Worm (Caenorhabditis elegans) whole organism, young adult: ENCODE measurements around the gene frpr-9.

Source experiments
- B0019.2 ChIP-seq: fragments of 200-800 bp; sonication (Bioruptor generic); conservative IDR thresholded peaks from 2 replicates; pipeline ENCODE4 v1.3.6; 2022; ENCODE audit warnings: missing genetic modification reagents, missing genetic modification characterization, missing compliant biosample characterization
- D2030.7 ChIP-seq: fragments of 200-800 bp; sonication (Bioruptor generic); IDR thresholded peaks from 2 replicates; pipeline ENCODE4 v1.3.6; 2022; ENCODE audit warnings: missing genetic modification reagents, missing genetic modification characterization, missing compliant biosample characterization
- F23B12.7 ChIP-seq: sonication (generic microtip); optimal IDR thresholded peaks from 2 replicates; lab custom pipeline; 2017; ENCODE audit warnings: missing genetic modification characterization, mild to moderate bottlenecking, missing compliant biosample characterization, antibody characterized with exemption, moderate library complexity; ENCODE audit not compliant: insufficient read depth
- F33H1.4 ChIP-seq: fragments of 200-800 bp; sonication (Bioruptor generic); IDR thresholded peaks from 2 replicates; pipeline ENCODE4 v1.3.6; 2022; ENCODE audit warnings: missing genetic modification reagents, missing genetic modification characterization, missing compliant biosample characterization
- F37B4.10 ChIP-seq: fragments of 200-800 bp; sonication (Bioruptor generic); IDR thresholded peaks from 2 replicates; pipeline ENCODE4 v1.3.6; 2022; ENCODE audit warnings: missing genetic modification characterization, missing compliant biosample characterization
- F39B2.1 ChIP-seq: fragments of 200-800 bp; sonication (Bioruptor generic); IDR thresholded peaks from 2 replicates; pipeline ENCODE4 v1.3.6; 2022; ENCODE audit warnings: missing genetic modification reagents, missing genetic modification characterization, missing compliant biosample characterization
- F49E8.2 ChIP-seq: sonication (generic microtip); optimal IDR thresholded peaks from 3 replicates; lab custom pipeline; 2017; ENCODE audit warnings: missing genetic modification characterization, mild to moderate bottlenecking, missing compliant biosample characterization, antibody characterized with exemption, moderate library complexity; ENCODE audit not compliant: insufficient read depth
- K12H6.12 ChIP-seq: fragments of 200-800 bp; sonication (Bioruptor generic); optimal IDR thresholded peaks from 2 replicates; lab custom pipeline; 2018; ENCODE audit warnings: mild to moderate bottlenecking, missing genetic modification characterization, missing compliant biosample characterization
- Y53G8AR.9 ChIP-seq: fragments of 200-800 bp; sonication (Bioruptor generic); conservative IDR thresholded peaks from 2 replicates; pipeline ENCODE4 v1.3.6; 2022; ENCODE audit warnings: missing genetic modification reagents, missing genetic modification characterization, missing compliant biosample characterization
- Y67H2A.10 ChIP-seq: fragments of 200-800 bp; sonication (Bioruptor generic); conservative IDR thresholded peaks from 2 replicates; pipeline ENCODE4 v1.3.6; 2022; ENCODE audit warnings: missing genetic modification reagents, missing genetic modification characterization, missing compliant biosample characterization
- ZK185.1 ChIP-seq: sonication (generic microtip); optimal IDR thresholded peaks from 2 replicates; lab custom pipeline; 2016; ENCODE audit warnings: mild to moderate bottlenecking, missing genetic modification characterization, missing compliant biosample characterization; ENCODE audit not compliant: poor library complexity, severe bottlenecking
- akir-1 ChIP-seq: fragments of 200-800 bp; sonication (Bioruptor generic); optimal IDR thresholded peaks from 2 replicates; lab custom pipeline; 2018; ENCODE audit warnings: mild to moderate bottlenecking, missing genetic modification characterization, moderate library complexity, missing compliant biosample characterization
- ama-1 ChIP-seq, 3 experiments: fragments of 150-350 bp in 1 of 3; sonication (generic microtip) in 2 of 3; optimal IDR thresholded peaks; 2 replicates each; lab custom pipeline; 2014 to 2018; ENCODE audit warnings: missing biosample characterization in 2 of 3, missing genetic modification characterization in 2 of 3, missing genetic modification reagents in 2 of 3
- attf-3 ChIP-seq: fragments of 200-800 bp; sonication (Bioruptor generic); conservative IDR thresholded peaks from 2 replicates; pipeline ENCODE4 v1.3.6; 2022; ENCODE audit warnings: missing genetic modification reagents, missing genetic modification characterization, missing compliant biosample characterization
- cebp-1 ChIP-seq, 2 experiments: fragments of 200-800 bp in 1 of 2; sonication (Bioruptor generic) in 1 of 2; sonication (generic microtip) in 1 of 2; IDR thresholded peaks in 1 of 2; optimal IDR thresholded peaks in 1 of 2; 2 replicates each; pipeline versions ENCODE4 v1.3.6 to Lab custom; 2017 to 2022; ENCODE audit warnings: missing compliant biosample characterization in 2 of 2, missing genetic modification characterization in 2 of 2, mild to moderate bottlenecking in 1 of 2, missing genetic modification reagents in 1 of 2, moderate library complexity in 1 of 2
- ceh-58 ChIP-seq: fragments of 200-800 bp; sonication (Bioruptor generic); IDR thresholded peaks from 2 replicates; pipeline ENCODE4 v1.3.6; 2022; ENCODE audit warnings: missing genetic modification characterization, missing compliant biosample characterization
- dpff-1 ChIP-seq: sonication (generic microtip); optimal IDR thresholded peaks from 2 replicates; lab custom pipeline; 2017; ENCODE audit warnings: mild to moderate bottlenecking, missing genetic modification characterization, missing compliant biosample characterization
- efl-1 ChIP-seq: fragments of 150-350 bp; optimal IDR thresholded peaks from 2 replicates; lab custom pipeline; 2014; ENCODE audit warnings: missing biosample characterization, missing genetic modification reagents, missing genetic modification characterization
- ekl-4 ChIP-seq: fragments of 200-800 bp; sonication (Bioruptor generic); IDR thresholded peaks from 2 replicates; pipeline ENCODE4 v1.3.6; 2022; ENCODE audit warnings: missing genetic modification reagents, missing genetic modification characterization, missing compliant biosample characterization
- fkh-3 ChIP-seq: sonication (generic microtip); optimal IDR thresholded peaks from 2 replicates; lab custom pipeline; 2016; ENCODE audit warnings: mild to moderate bottlenecking, missing genetic modification characterization, missing compliant biosample characterization
- gei-17 ChIP-seq: fragments of 200-800 bp; sonication (Bioruptor generic); optimal IDR thresholded peaks from 2 replicates; lab custom pipeline; 2018; ENCODE audit warnings: mild to moderate bottlenecking, missing genetic modification characterization, missing compliant biosample characterization
- hlh-26 ChIP-seq: fragments of 200-800 bp; sonication (Bioruptor generic); conservative IDR thresholded peaks from 2 replicates; pipeline ENCODE4 v1.3.6; 2022; ENCODE audit warnings: missing genetic modification reagents, missing genetic modification characterization, missing compliant biosample characterization
- hrde-1 ChIP-seq: sonication (generic microtip); optimal IDR thresholded peaks from 2 replicates; lab custom pipeline; 2016; ENCODE audit warnings: missing genetic modification characterization, mild to moderate bottlenecking, missing compliant biosample characterization, moderate library complexity, missing genotype, missing genetic modification reagents, borderline replicate concordance
- hsf-1 ChIP-seq: fragments of 200-800 bp; sonication (Bioruptor generic); IDR thresholded peaks from 2 replicates; pipeline ENCODE4 v1.3.6; 2022; ENCODE audit warnings: missing genetic modification reagents, missing genetic modification characterization, missing compliant biosample characterization
- lin-26 ChIP-seq: fragments of 200-800 bp; sonication (Bioruptor generic); IDR thresholded peaks from 2 replicates; pipeline ENCODE4 v1.3.6; 2022; ENCODE audit warnings: missing genetic modification reagents, missing genetic modification characterization, missing compliant biosample characterization
- lin-40 ChIP-seq: sonication (generic microtip); optimal IDR thresholded peaks from 2 replicates; lab custom pipeline; 2016; ENCODE audit warnings: missing genetic modification characterization, mild to moderate bottlenecking, missing compliant biosample characterization, missing genotype, missing genetic modification reagents
- lin-54 ChIP-seq: fragments of 200-800 bp; sonication (Bioruptor generic); optimal IDR thresholded peaks from 2 replicates; lab custom pipeline; 2018; ENCODE audit warnings: mild to moderate bottlenecking, missing genetic modification characterization, missing compliant biosample characterization
- madf-8 ChIP-seq: fragments of 200-800 bp; sonication (Bioruptor generic); conservative IDR thresholded peaks from 2 replicates; pipeline ENCODE4 v1.3.6; 2022; ENCODE audit warnings: missing genetic modification reagents, missing genetic modification characterization, missing compliant biosample characterization
- mcd-1 ChIP-seq: fragments of 200-800 bp; sonication (Bioruptor generic); IDR thresholded peaks from 2 replicates; pipeline ENCODE4 v1.3.6; 2022; ENCODE audit warnings: missing genetic modification reagents, missing genetic modification characterization, missing compliant biosample characterization
- mel-28 ChIP-seq: sonication (generic microtip); optimal IDR thresholded peaks from 2 replicates; lab custom pipeline; 2016; ENCODE audit warnings: borderline replicate concordance, mild to moderate bottlenecking, missing genetic modification characterization, missing compliant biosample characterization
- nfyb-1 ChIP-seq: fragments of 200-800 bp; sonication (Bioruptor generic); IDR thresholded peaks from 2 replicates; pipeline ENCODE4 v1.3.6; 2022; ENCODE audit warnings: missing genetic modification reagents, missing genetic modification characterization, missing compliant biosample characterization
- nhr-179 ChIP-seq: sonication (generic microtip); optimal IDR thresholded peaks from 2 replicates; lab custom pipeline; 2016; ENCODE audit warnings: mild to moderate bottlenecking, missing genetic modification characterization, missing compliant biosample characterization
- nhr-80 ChIP-seq: sonication (generic microtip); optimal IDR thresholded peaks from 2 replicates; lab custom pipeline; 2016; ENCODE audit warnings: missing genetic modification characterization, missing compliant biosample characterization
- nhr-90 ChIP-seq: sonication (generic microtip); optimal IDR thresholded peaks from 2 replicates; lab custom pipeline; 2016; ENCODE audit warnings: missing genotype, mild to moderate bottlenecking, missing genetic modification characterization, missing compliant biosample characterization
- pha-4 ChIP-seq: fragments of 150-350 bp; sonication (generic microtip); optimal IDR thresholded peaks from 2 replicates; lab custom pipeline; 2014; ENCODE audit warnings: missing biosample characterization, missing genetic modification reagents, missing genetic modification characterization
- snpc-1.1 ChIP-seq: sonication (generic microtip); optimal IDR thresholded peaks from 2 replicates; lab custom pipeline; 2017; ENCODE audit warnings: missing genetic modification characterization, mild to moderate bottlenecking, missing compliant biosample characterization, antibody characterized with exemption, moderate library complexity, missing genotype, missing genetic modification reagents; ENCODE audit not compliant: insufficient read depth
- snpc-4 ChIP-seq, 5 experiments: fragments of 150-350 bp in 1 of 5; sonication (generic microtip) in 4 of 5; optimal IDR thresholded peaks; 2 replicates each; lab custom pipeline; 2014 to 2018; ENCODE audit warnings: missing genetic modification characterization in 5 of 5, missing biosample characterization in 3 of 5, antibody characterized with exemption in 2 of 5, mild to moderate bottlenecking in 2 of 5, missing compliant biosample characterization in 2 of 5, missing genotype in 2 of 5, moderate library complexity in 2 of 5, missing genetic modification reagents in 1 of 5
- somi-1 ChIP-seq: fragments of 200-800 bp; sonication (Bioruptor generic); optimal IDR thresholded peaks from 2 replicates; lab custom pipeline; 2018; ENCODE audit warnings: mild to moderate bottlenecking, missing genetic modification characterization, missing compliant biosample characterization
- tbp1 ChIP-seq: fragments of 200-800 bp; sonication (Bioruptor generic); optimal IDR thresholded peaks from 2 replicates; lab custom pipeline; 2018; ENCODE audit warnings: mild to moderate bottlenecking, missing genetic modification characterization, missing compliant biosample characterization
- tlf-1 ChIP-seq: fragments of 200-800 bp; sonication (Bioruptor generic); optimal IDR thresholded peaks from 2 replicates; lab custom pipeline; 2018; ENCODE audit warnings: mild to moderate bottlenecking, missing genetic modification characterization, missing compliant biosample characterization
- zim-3 ChIP-seq: sonication (generic microtip); optimal IDR thresholded peaks from 2 replicates; lab custom pipeline; 2017; ENCODE audit warnings: mild to moderate bottlenecking, missing genetic modification characterization, moderate library complexity, missing compliant biosample characterization
- ztf-22 ChIP-seq: fragments of 200-800 bp; sonication (Bioruptor generic); optimal IDR thresholded peaks from 2 replicates; lab custom pipeline; 2018; ENCODE audit warnings: mild to moderate bottlenecking, missing genetic modification characterization, moderate library complexity, missing compliant biosample characterization
- ztf-28 ChIP-seq: fragments of 200-800 bp; sonication (Bioruptor generic); IDR thresholded peaks from 2 replicates; pipeline ENCODE4 v1.3.6; 2022; ENCODE audit warnings: missing genetic modification reagents, missing genetic modification characterization, missing compliant biosample characterization

frpr-9 gene

DNA sequence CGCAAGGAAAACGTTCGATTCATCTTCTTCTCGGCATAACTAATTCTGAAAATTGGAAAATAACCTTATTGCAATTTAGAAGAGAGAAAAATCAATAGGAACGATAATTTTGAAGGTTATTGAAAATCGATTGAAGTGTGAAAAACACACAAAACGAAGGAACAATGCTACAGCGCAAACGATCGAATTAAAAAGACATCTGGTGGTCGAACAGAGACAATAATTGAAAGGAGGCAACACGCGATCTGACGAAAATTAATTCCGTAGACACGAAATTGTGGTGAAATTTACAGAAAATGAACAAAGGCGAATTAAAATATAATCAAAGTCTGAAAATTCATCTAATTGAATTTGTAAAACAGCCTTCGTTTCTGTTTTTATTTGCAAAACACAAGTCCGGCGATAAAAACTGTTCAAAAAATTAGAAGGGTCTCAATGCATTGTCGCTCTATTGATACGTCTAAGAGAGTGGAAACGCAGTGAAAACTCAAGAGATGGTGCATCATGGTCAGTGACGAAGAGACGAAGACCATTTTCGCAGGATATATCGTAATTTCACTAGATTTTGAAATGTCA, 47.6 kb downstream of the frpr-9 start, which contains the start of gene pak-2 (continued):
- 0 out of 2 replicates have a peak, but pooled peaks have one; percentile 23 for TF ChIP-seq D2030.7 (GFP tag; lab: Robert Waterston, UW)
- TF ChIP-seq lin-26 (GFP tag; lab: Robert Waterston, UW): no peak
- TF ChIP-seq K12H6.12 (tag; lab: Kevin White, UChicago): peak; percentile 84
- peak; percentile 63 for TF ChIP-seq lin-40
- no peak for TF ChIP-seq zim-3
- TF ChIP-seq F23B12.7 (tag; lab: Kevin White, UChicago): peak; percentile 86
- no peak for TF ChIP-seq ztf-28 (GFP tag; lab: Robert Waterston, UW)
- peak; percentile 64 for TF ChIP-seq akir-1
- TF ChIP-seq ama-1 (optimal IDR thresholded peaks at IDR 0.05; lab: Kevin White, UChicago): no peak
- no peak for TF ChIP-seq ama-1 (GFP tag; optimal IDR thresholded peaks at IDR 0.05; lab: Kevin White, UChicago)
- peak; percentile 48 for TF ChIP-seq lin-54 (GFP tag; lab: Kevin White, UChicago)
- TF ChIP-seq pha-4 (tag; lab: Kevin White, UChicago): no peak
- no peak for TF ChIP-seq cebp-1 (GFP tag; IDR thresholded peaks at IDR 0.05; lab: Robert Waterston, UW)
- peak; percentile 55 for TF ChIP-seq cebp-1 (tag; optimal IDR thresholded peaks at IDR 0.05; lab: Kevin White, UChicago)
- peak; percentile 26 for TF ChIP-seq F49E8.2 (tag; lab: Kevin White, UChicago)
- no peak for TF ChIP-seq tlf-1 (GFP tag; lab: Kevin White, UChicago)
- TF ChIP-seq attf-3 (GFP tag; lab: Robert Waterston, UW): peak; percentile 51; the same call in 1 of the 2 replicates
- peak; percentile 30 for TF ChIP-seq tbp1 (GFP tag; lab: Kevin White, UChicago)
- TF ChIP-seq, all 124 proteins: peak for 29

DNA sequence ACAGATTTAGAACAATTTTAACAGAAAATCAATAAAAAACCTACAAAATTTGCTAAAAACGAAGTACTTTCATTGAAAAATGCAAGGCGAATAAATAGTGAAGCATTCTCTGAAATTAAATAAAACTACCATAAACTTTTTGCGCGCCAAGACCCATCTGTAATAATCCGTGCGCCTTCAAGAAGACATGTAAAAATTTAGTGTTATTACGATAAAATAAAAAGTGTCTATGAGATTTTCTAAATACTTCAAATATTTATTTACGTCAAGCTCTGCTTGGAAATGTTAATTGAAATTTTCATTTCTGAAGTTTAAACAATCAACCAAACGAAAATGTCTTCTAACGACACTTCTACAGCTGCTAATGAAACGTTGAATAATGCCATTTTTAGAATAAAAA, 48.1 kb downstream of the frpr-9 start, which contains the start of gene C45B11.9:
C45B11.9 (plus strand) TSS at position 301 of the 400 bp plus-strand sequence.
- TF ChIP-seq snpc-4 (GFP tag; optimal IDR thresholded peaks at IDR 0.05; lab: Kevin White, UChicago) (no peak), snpc-4 (tag; optimal IDR thresholded peaks at IDR 0.05; lab: Kevin White, UChicago) (no peak), tbp1 (GFP tag; lab: Kevin White, UChicago) (no peak), F33H1.4 (GFP tag; lab: Robert Waterston, UW) (no peak), somi-1 (no peak), Y53G8AR.9 (GFP tag; lab: Robert Waterston, UW) (no peak), mel-28 (tag; lab: Kevin White, UChicago) (no peak), ZK185.1 (tag; lab: Kevin White, UChicago) (no peak), mcd-1 (GFP tag; lab: Robert Waterston, UW) (no peak), efl-1 (no peak), hsf-1 (no peak), dpff-1 (no peak), nhr-80 (tag; lab: Kevin White, UChicago) (no peak), gei-17 (GFP tag; lab: Kevin White, UChicago) (no peak)

DNA sequence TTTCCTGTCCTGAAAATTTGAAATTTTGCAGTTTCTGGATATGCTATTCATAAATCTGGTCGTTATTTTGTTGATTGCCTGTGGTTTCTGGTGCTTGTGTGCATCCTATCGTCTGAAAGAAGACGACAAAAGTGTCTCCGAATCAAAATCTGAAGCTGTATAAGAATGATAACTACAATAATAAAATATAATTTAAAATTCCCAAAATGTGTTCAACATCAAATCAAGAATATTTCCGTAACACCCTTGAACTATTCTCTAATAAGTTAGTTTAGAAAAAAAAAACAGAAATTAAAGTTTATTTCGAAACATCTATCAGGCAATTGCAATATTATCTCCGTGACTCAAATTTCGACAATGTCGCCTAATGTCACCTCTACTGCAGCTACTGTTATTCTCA, 48.6 kb downstream of the frpr-9 start, which contains the start of gene C45B11.8:
C45B11.8 (plus strand) TSS at position 301 of the 400 bp plus-strand sequence.
- TF ChIP-seq fkh-3 (tag; lab: Kevin White, UChicago) (no peak), ceh-58 (no peak), F37B4.10 (no peak), madf-8 (no peak), hrde-1 (tag; lab: Kevin White, UChicago) (no peak), F39B2.1 (no peak), Y67H2A.10 (GFP tag; lab: Robert Waterston, UW) (no peak), B0019.2 (no peak), hlh-26 (no peak), snpc-1.1 (tag; lab: Kevin White, UChicago) (no peak), nhr-90 (tag; lab: Kevin White, UChicago) (no peak), nhr-179 (tag; lab: Kevin White, UChicago) (no peak), ztf-22 (no peak), ekl-4 (GFP tag; lab: Robert Waterston, UW) (no peak), nfyb-1 (no peak)
